Worm (Caenorhabditis elegans): Measurements from ENCODE around the gene C16C8.4.

C16C8.4 gene

ce11 chrII:3416528-3416927 is 27.7 kb downstream of the C16C8.4 start, which contains the start of gene nep-6 (continued):
- TF ChIP-seq odd-2 (tag; optimal IDR thresholded peaks at IDR 0.05) = no peak

- TF ChIP-seq ztf-16 (tag; optimal IDR thresholded peaks at IDR 0.05) = no peak
- no peak for TF ChIP-seq pha-4 (tag; optimal IDR thresholded peaks at IDR 0.05)
- no peak for TF ChIP-seq ceh-6 (GFP tag; optimal IDR thresholded peaks at IDR 0.05)
Measured at ce11 chrII:3414383-3414910, 29.7 kb downstream of the C16C8.4 start, which contains the start of the genes F18A12.7 and F18A12.2. TSS of gene F18A12.7 (minus strand) at chrII:3414483. TSS of gene F18A12.2 (plus strand) at chrII:3414860.

ce11 chrII:3403535-3403934 is 40.6 kb downstream of the C16C8.4 start, which contains the start of gene nep-8:
TSS of gene nep-8 (plus strand) at chrII:3403835.
- TF ChIP-seq dmd-4 (tag; optimal IDR thresholded peaks at IDR 0.05; ENCODE audit: borderline replicate concordance) = no peak
- no peak for TF ChIP-seq K09A11.1 (tag; optimal IDR thresholded peaks at IDR 0.05; ENCODE audit: insufficient read depth)
- no peak for TF ChIP-seq ref-2 (tag; optimal IDR thresholded peaks at IDR 0.05)

ce11 chrII:3402854-3403253 is 41.3 kb downstream of the C16C8.4 start, which contains the start of gene nep-10:
TSS of gene nep-10 (minus strand) at chrII:3402954.
- no peak for TF ChIP-seq mec-3 (tag; optimal IDR thresholded peaks at IDR 0.05; ENCODE audit: borderline replicate concordance)
- TF ChIP-seq ceh-45 (GFP tag; IDR thresholded peaks at IDR 0.05) = no peak
- no peak for TF ChIP-seq ceh-30 (tag; optimal IDR thresholded peaks at IDR 0.05)
- no peak for TF ChIP-seq ceh-2 (tag; optimal IDR thresholded peaks at IDR 0.05)
- TF ChIP-seq lin-11 (tag; optimal IDR thresholded peaks at IDR 0.05) = no peak
- TF ChIP-seq pax-1 (tag; optimal IDR thresholded peaks at IDR 0.05) = no peak

ce11 chrII:3399212-3399611 is 45.0 kb downstream of the C16C8.4 start, which contains the start of gene nep-9:
TSS of gene nep-9 (minus strand) at chrII:3399312.
- TF ChIP-seq che-1 (tag; optimal IDR thresholded peaks at IDR 0.05) (no peak), pha-4 (tag; optimal IDR thresholded peaks at IDR 0.05) (no peak), ceh-30 (tag; optimal IDR thresholded peaks at IDR 0.05) (no peak), tbx-7 (tag; optimal IDR thresholded peaks at IDR 0.05) (no peak), odd-2 (tag; optimal IDR thresholded peaks at IDR 0.05) (no peak), eyg-1 (tag; optimal IDR thresholded peaks at IDR 0.05) (no peak), ceh-34 (tag; optimal IDR thresholded peaks at IDR 0.05) (no peak), ceh-45 (GFP tag; IDR thresholded peaks at IDR 0.05) (no peak), ets-4 (tag; optimal IDR thresholded peaks at IDR 0.05) (no peak), pag-3 (tag; optimal IDR thresholded peaks at IDR 0.05; ENCODE audit: borderline replicate concordance) (no peak), ceh-9 (tag; optimal IDR thresholded peaks at IDR 0.05) (no peak), lin-11 (tag; optimal IDR thresholded peaks at IDR 0.05) (no peak), dve-1 (tag; optimal IDR thresholded peaks at IDR 0.05) (no peak), ceh-24 (tag; optimal IDR thresholded peaks at IDR 0.05) (no peak), ceh-19 (GFP tag; optimal IDR thresholded peaks at IDR 0.05) (no peak), nhr-11 (tag; optimal IDR thresholded peaks at IDR 0.05) (no peak), unc-42 (tag; optimal IDR thresholded peaks at IDR 0.05) (no peak), elt-2 (tag; optimal IDR thresholded peaks at IDR 0.05) (no peak), C38D4.7 (GFP tag; optimal IDR thresholded peaks at IDR 0.05) (no peak)

- TF ChIP-seq C38D4.7 (GFP tag; optimal IDR thresholded peaks at IDR 0.05) (no peak), hlh-30 (tag; optimal IDR thresholded peaks at IDR 0.05; ENCODE audit: insufficient read depth) (no peak), pax-1 (tag; optimal IDR thresholded peaks at IDR 0.05) (no peak), elt-2 (tag; optimal IDR thresholded peaks at IDR 0.05) (no peak), ceh-18 (tag; optimal IDR thresholded peaks at IDR 0.05) (no peak), gmeb-2 (tag; optimal IDR thresholded peaks at IDR 0.05) (no peak), ttx-3 (tag; optimal IDR thresholded peaks at IDR 0.05) (no peak), ceh-45 (GFP tag; IDR thresholded peaks at IDR 0.05) (no peak), fax-1 (tag; optimal IDR thresholded peaks at IDR 0.05) (no peak), sox-4 (tag; optimal IDR thresholded peaks at IDR 0.05) (no peak), dve-1 (tag; optimal IDR thresholded peaks at IDR 0.05) (no peak)
Measured at ce11 chrII:3395484-3395883, 48.7 kb downstream of the C16C8.4 start, which contains the start of gene nep-20. TSS of gene nep-20 (minus strand) at chrII:3395584.

Data from whole organism, late embryonic.